Worm (Caenorhabditis elegans): ENCODE measurements around the gene K02B2.6.

DNA sequence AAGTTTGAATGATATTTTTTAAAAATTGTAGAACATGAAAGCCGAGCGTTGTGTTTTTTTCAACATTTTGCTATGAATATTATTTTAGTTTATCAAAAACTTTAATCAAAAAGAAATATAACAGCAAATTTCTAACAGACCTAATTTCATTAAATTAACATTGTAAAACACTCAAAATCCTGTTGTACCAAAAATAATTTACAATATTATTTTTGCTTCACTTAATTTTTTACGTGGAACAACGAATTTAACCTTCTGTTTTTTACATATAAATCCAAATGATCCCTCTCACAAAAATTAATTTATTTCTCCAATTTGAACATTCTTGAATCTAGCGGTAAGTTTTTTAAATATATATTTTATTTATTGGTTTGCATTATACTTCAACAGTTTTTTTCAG lies 28.0 kb downstream of the K02B2.6 start, which contains the start of gene H32C10.1:
- TF ChIP-seq unc-62 (GFP tag; optimal IDR thresholded peaks at IDR 0.05) (no peak), ztf-11 (tag; optimal IDR thresholded peaks at IDR 0.05) (no peak), unc-39 (tag; optimal IDR thresholded peaks at IDR 0.05) (no peak), lin-39 (tag; optimal IDR thresholded peaks at IDR 0.05) (no peak), daf-12 (tag; optimal IDR thresholded peaks at IDR 0.05) (no peak), mdl-1 (tag; optimal IDR thresholded peaks at IDR 0.05) (no peak), elt-2 (tag; optimal IDR thresholded peaks at IDR 0.05) (no peak), nhr-237 (tag; optimal IDR thresholded peaks at IDR 0.05) (no peak), nhr-11 (tag; optimal IDR thresholded peaks at IDR 0.05) (no peak), pha-4 (tag; optimal IDR thresholded peaks at IDR 0.05) (no peak), lin-15B (tag; optimal IDR thresholded peaks at IDR 0.05) (no peak), ama-1 (optimal IDR thresholded peaks at IDR 0.05) (no peak), aly-2 (tag; optimal IDR thresholded peaks at IDR 0.05) (no peak)

All from whole organism, L3 larva.